Worm (Caenorhabditis elegans) whole organism, mixed stage, embryonic: ENCODE data around the gene C18E9.8.

ENCODE experiments used
- M03D4.4 ChIP-seq: sonication (generic microtip); optimal IDR thresholded peaks from 2 replicates; lab custom pipeline; 2017; ENCODE audit warnings: mild to moderate bottlenecking, missing genetic modification characterization, missing compliant biosample characterization
- bed-3 ChIP-seq: fragments of 200-800 bp; sonication (Bioruptor generic); optimal IDR thresholded peaks from 3 replicates; lab custom pipeline; 2018; ENCODE audit warnings: mild to moderate bottlenecking, missing genetic modification characterization, moderate library complexity, missing compliant biosample characterization
- blmp-1 ChIP-seq: fragments of 150-350 bp; optimal IDR thresholded peaks from 2 replicates; lab custom pipeline; 2014; ENCODE audit warnings: missing biosample characterization, missing genetic modification characterization
- ceh-39 ChIP-seq: fragments of 150-350 bp; optimal IDR thresholded peaks from 2 replicates; lab custom pipeline; 2014; ENCODE audit warnings: missing biosample characterization, missing genetic modification characterization
- ceh-43 ChIP-seq: fragments of 200-800 bp; sonication (Bioruptor generic); optimal IDR thresholded peaks from 2 replicates; lab custom pipeline; 2018; ENCODE audit warnings: mild to moderate bottlenecking, missing genetic modification characterization, moderate library complexity, missing compliant biosample characterization
- ceh-83 ChIP-seq: fragments of 200-800 bp; sonication (Bioruptor generic); optimal IDR thresholded peaks from 2 replicates; lab custom pipeline; 2018; ENCODE audit warnings: mild to moderate bottlenecking, missing genetic modification characterization, missing compliant biosample characterization
- ces-1 ChIP-seq: fragments of 150-350 bp; optimal IDR thresholded peaks from 2 replicates; lab custom pipeline; 2014; ENCODE audit warnings: missing biosample characterization, missing genetic modification reagents, missing genetic modification characterization
- cnd-1 ChIP-seq: fragments of 200-800 bp; sonication (Bioruptor generic); optimal IDR thresholded peaks from 2 replicates; lab custom pipeline; 2018; ENCODE audit warnings: mild to moderate bottlenecking, missing genetic modification characterization, missing compliant biosample characterization
- drap-1 ChIP-seq: fragments of 200-800 bp; sonication (Bioruptor generic); optimal IDR thresholded peaks from 3 replicates; lab custom pipeline; 2018; ENCODE audit warnings: mild to moderate bottlenecking, missing genetic modification characterization, missing compliant biosample characterization
- elt-1 ChIP-seq: sonication (generic microtip); optimal IDR thresholded peaks from 2 replicates; lab custom pipeline; 2017; ENCODE audit warnings: missing genetic modification characterization, mild to moderate bottlenecking, missing compliant biosample characterization, antibody characterized with exemption, moderate library complexity, borderline replicate concordance; ENCODE audit not compliant: insufficient read depth
- elt-3 ChIP-seq: fragments of 150-350 bp; optimal IDR thresholded peaks from 2 replicates; lab custom pipeline; 2014; ENCODE audit warnings: missing biosample characterization, missing genetic modification characterization
- flh-1 ChIP-seq: fragments of 200-800 bp; sonication (Bioruptor generic); optimal IDR thresholded peaks from 2 replicates; lab custom pipeline; 2018; ENCODE audit warnings: mild to moderate bottlenecking, missing genetic modification characterization, moderate library complexity, missing compliant biosample characterization
- ham-2 ChIP-seq: fragments of 200-800 bp; sonication (Bioruptor generic); optimal IDR thresholded peaks from 2 replicates; lab custom pipeline; 2018; ENCODE audit warnings: mild to moderate bottlenecking, missing genetic modification characterization, missing compliant biosample characterization
- hlh-1 ChIP-seq: fragments of 150-350 bp; optimal IDR thresholded peaks from 2 replicates; lab custom pipeline; 2014; ENCODE audit warnings: missing biosample characterization, missing genetic modification reagents, missing genetic modification characterization
- lin-13 ChIP-seq: fragments of 150-350 bp; optimal IDR thresholded peaks from 2 replicates; lab custom pipeline; 2014; ENCODE audit warnings: missing biosample characterization, missing genetic modification characterization
- lin-32 ChIP-seq: fragments of 200-800 bp; sonication (Bioruptor generic); optimal IDR thresholded peaks from 2 replicates; lab custom pipeline; 2018; ENCODE audit warnings: mild to moderate bottlenecking, missing genetic modification characterization, missing compliant biosample characterization
- lsy-2 ChIP-seq: fragments of 150-350 bp; optimal IDR thresholded peaks from 2 replicates; lab custom pipeline; 2014; ENCODE audit warnings: missing biosample characterization, missing genetic modification characterization
- mep-1 ChIP-seq: fragments of 150-350 bp; optimal IDR thresholded peaks from 2 replicates; lab custom pipeline; 2017; ENCODE audit warnings: missing biosample characterization, missing genetic modification reagents, missing genetic modification characterization, inconsistent platforms
- mls-2 ChIP-seq: sonication (generic microtip); optimal IDR thresholded peaks from 2 replicates; lab custom pipeline; 2016; ENCODE audit warnings: mild to moderate bottlenecking, missing genetic modification characterization, moderate library complexity, missing compliant biosample characterization
- nhr-12 ChIP-seq: fragments of 150-350 bp; optimal IDR thresholded peaks from 2 replicates; lab custom pipeline; 2014; ENCODE audit warnings: missing biosample characterization, missing genetic modification characterization
- nhr-2 ChIP-seq: fragments of 150-350 bp; optimal IDR thresholded peaks from 2 replicates; lab custom pipeline; 2014; ENCODE audit warnings: missing biosample characterization, missing genetic modification characterization
- nhr-28 ChIP-seq: fragments of 150-350 bp; optimal IDR thresholded peaks from 2 replicates; lab custom pipeline; 2014; ENCODE audit warnings: missing biosample characterization, missing genetic modification characterization
- nhr-76 ChIP-seq: sonication (generic microtip); optimal IDR thresholded peaks from 2 replicates; lab custom pipeline; 2017; ENCODE audit warnings: missing biosample characterization, missing genetic modification characterization
- pha-4 ChIP-seq: fragments of 150-350 bp; optimal IDR thresholded peaks from 2 replicates; lab custom pipeline; 2018; ENCODE audit warnings: missing biosample characterization, missing genetic modification reagents, missing genetic modification characterization
- sem-2 ChIP-seq: fragments of 200-800 bp; sonication (Bioruptor generic); optimal IDR thresholded peaks from 2 replicates; lab custom pipeline; 2018; ENCODE audit warnings: mild to moderate bottlenecking, missing genetic modification characterization, missing compliant biosample characterization
- snpc-4 ChIP-seq: fragments of 150-350 bp; optimal IDR thresholded peaks from 2 replicates; lab custom pipeline; 2014; ENCODE audit warnings: missing biosample characterization, missing genetic modification characterization
- tbx-8 ChIP-seq: fragments of 200-800 bp; sonication (Bioruptor generic); optimal IDR thresholded peaks from 2 replicates; lab custom pipeline; 2018; ENCODE audit warnings: mild to moderate bottlenecking, missing genetic modification characterization, moderate library complexity, missing compliant biosample characterization
- unc-120 ChIP-seq: sonication (generic microtip); optimal IDR thresholded peaks from 2 replicates; lab custom pipeline; 2017; ENCODE audit warnings: missing genetic modification characterization, missing compliant biosample characterization; ENCODE audit not compliant: poor library complexity, severe bottlenecking
- unc-39 ChIP-seq: fragments of 150-350 bp; optimal IDR thresholded peaks from 2 replicates; lab custom pipeline; 2014; ENCODE audit warnings: missing biosample characterization, missing genetic modification characterization
- unc-62 ChIP-seq: fragments of 150-350 bp; optimal IDR thresholded peaks from 2 replicates; lab custom pipeline; 2014; ENCODE audit warnings: missing biosample characterization, missing genetic modification reagents, missing genetic modification characterization
- zip-8 ChIP-seq: fragments of 150-350 bp; optimal IDR thresholded peaks from 2 replicates; lab custom pipeline; 2014; ENCODE audit warnings: missing biosample characterization, missing genetic modification characterization
- ztf-11 ChIP-seq: fragments of 150-350 bp; optimal IDR thresholded peaks from 2 replicates; lab custom pipeline; 2014; ENCODE audit warnings: missing biosample characterization, missing genetic modification characterization

The C18E9.8 gene

ce11 chrII:9005067-9005466, 17.2 kb upstream of the C18E9.8 start, which contains the start of gene F44G4.7:
Gene F44G4.7 (minus strand): TSS chrII:9005167.
- no peak for TF ChIP-seq zip-8 (tag; lab: Kevin White, UChicago)
- TF ChIP-seq elt-3 = no peak
- TF ChIP-seq nhr-28 (tag; lab: Kevin White, UChicago) = no peak
- TF ChIP-seq sem-2 (GFP tag; lab: Kevin White, UChicago) = no peak
- TF ChIP-seq elt-1 (tag; lab: Kevin White, UChicago) = no peak
- no peak for TF ChIP-seq lin-13 (tag; lab: Kevin White, UChicago)
- TF ChIP-seq hlh-1 (tag; lab: Kevin White, UChicago) = no peak
- TF ChIP-seq nhr-76 (tag; lab: Kevin White, UChicago) = no peak
- TF ChIP-seq blmp-1 = no peak
- no peak for TF ChIP-seq unc-120 (tag; lab: Kevin White, UChicago)
- TF ChIP-seq bed-3 (GFP tag; lab: Kevin White, UChicago) = no peak
- TF ChIP-seq flh-1 = no peak
- no peak for TF ChIP-seq ham-2
- no peak for TF ChIP-seq lsy-2
- no peak for TF ChIP-seq mls-2

ce11 chrII:9001743-9002222, 13.9 kb upstream of the C18E9.8 start, which contains the start of gene F44G4.6:
Gene F44G4.6 (minus strand): TSS chrII:9001793.
- TF ChIP-seq unc-120 (tag; lab: Kevin White, UChicago) (no peak), mls-2 (no peak), unc-62 (GFP tag; lab: Kevin White, UChicago) (no peak), zip-8 (tag; lab: Kevin White, UChicago) (no peak), mep-1 (tag; lab: Kevin White, UChicago) (no peak), elt-1 (tag; lab: Kevin White, UChicago) (no peak), flh-1 (no peak), sem-2 (GFP tag; lab: Kevin White, UChicago) (no peak), tbx-8 (no peak), ztf-11 (tag; lab: Kevin White, UChicago) (no peak), drap-1 (GFP tag; lab: Kevin White, UChicago) (no peak), snpc-4 (tag; lab: Kevin White, UChicago) (no peak), ces-1 (no peak), pha-4 (tag; lab: Kevin White, UChicago) (no peak), M03D4.4 (no peak), ceh-83 (GFP tag; lab: Kevin White, UChicago) (no peak), ceh-39 (no peak), ceh-43 (GFP tag; lab: Kevin White, UChicago) (no peak), nhr-12 (no peak)

- TF ChIP-seq mep-1 (tag; lab: Kevin White, UChicago) (no peak), nhr-28 (tag; lab: Kevin White, UChicago) (no peak), flh-1 (no peak), unc-62 (GFP tag; lab: Kevin White, UChicago) (no peak), pha-4 (tag; lab: Kevin White, UChicago) (no peak), lin-32 (GFP tag; lab: Kevin White, UChicago) (no peak), ceh-83 (GFP tag; lab: Kevin White, UChicago) (no peak), nhr-2 (no peak), ham-2 (no peak), unc-39 (tag; lab: Kevin White, UChicago) (no peak)
- TF ChIP-seq, all 35 proteins: peak for 0
Observed at ce11 chrII:9000331-9000730, 12.5 kb upstream of the C18E9.8 start, which contains the start of gene F44G4.5. Gene F44G4.5 (minus strand): TSS chrII:9000431.

- TF ChIP-seq lsy-2 = peak; percentile 93
- peak; percentile 97 for TF ChIP-seq ces-1
- peak; percentile 3 for TF ChIP-seq M03D4.4
- TF ChIP-seq elt-1 (tag; lab: Kevin White, UChicago) = no peak
- no peak for TF ChIP-seq cnd-1 (tag; lab: Kevin White, UChicago)
- TF ChIP-seq mep-1 (tag; lab: Kevin White, UChicago) = peak; percentile 1
Observed at ce11 chrII:8997479-8997878, 9.6 kb upstream of the C18E9.8 start, which contains the start of the genes F44G4.3 and tdp-1. Gene F44G4.3 (minus strand): TSS chrII:8997662. Gene tdp-1 (plus strand): TSS chrII:8997825.

ce11 chrII:8996064-8996463, 8.2 kb upstream of the C18E9.8 start, which contains the start of gene ndub-2:
Gene ndub-2 (plus strand): TSS chrII:8996364.
- TF ChIP-seq mep-1 (tag; lab: Kevin White, UChicago) (no peak), nhr-76 (tag; lab: Kevin White, UChicago) (no peak), lin-13 (tag; lab: Kevin White, UChicago) (no peak), ham-2 (no peak), snpc-4 (tag; lab: Kevin White, UChicago) (no peak), drap-1 (GFP tag; lab: Kevin White, UChicago) (no peak), tbx-8 (no peak), bed-3 (GFP tag; lab: Kevin White, UChicago) (no peak), unc-39 (tag; lab: Kevin White, UChicago) (no peak), ceh-83 (GFP tag; lab: Kevin White, UChicago) (no peak), ceh-39 (no peak), lsy-2 (no peak), zip-8 (tag; lab: Kevin White, UChicago) (no peak)
- TF ChIP-seq, all 35 proteins: peak for 0
